Worm (Caenorhabditis elegans) whole organism, L1 larva: ENCODE results near the gene ncs-6.

ENCODE experiments used
- C16A3.4 ChIP-seq: fragments of 150-350 bp; optimal IDR thresholded peaks from 2 replicates; lab custom pipeline; 2014; ENCODE audit warnings: missing biosample characterization, missing genetic modification characterization
- C34B4.2 ChIP-seq: sonication (generic microtip); optimal IDR thresholded peaks from 2 replicates; lab custom pipeline; 2017; ENCODE audit warnings: mild to moderate bottlenecking, missing genetic modification characterization, missing compliant biosample characterization
- F16B12.6 ChIP-seq: fragments of 150-350 bp; optimal IDR thresholded peaks from 2 replicates; lab custom pipeline; 2014; ENCODE audit warnings: missing biosample characterization, missing genetic modification characterization
- aha-1 ChIP-seq: fragments of 150-350 bp; optimal IDR thresholded peaks from 2 replicates; lab custom pipeline; 2014; ENCODE audit warnings: missing biosample characterization, missing genetic modification characterization
- aly-2 ChIP-seq: fragments of 150-350 bp; optimal IDR thresholded peaks from 2 replicates; lab custom pipeline; 2014; ENCODE audit warnings: missing biosample characterization, missing genetic modification characterization
- ceh-8 ChIP-seq: fragments of 200-800 bp; sonication (Bioruptor generic); optimal IDR thresholded peaks from 2 replicates; lab custom pipeline; 2018; ENCODE audit warnings: mild to moderate bottlenecking, missing genetic modification characterization, moderate library complexity, missing compliant biosample characterization
- ceh-82 ChIP-seq, 3 experiments: fragments of 150-350 bp in 1 of 3; sonication (generic microtip) in 2 of 3; optimal IDR thresholded peaks; 2 replicates each; lab custom pipeline; 2014 to 2017; ENCODE audit warnings: missing biosample characterization in 3 of 3, missing genetic modification characterization in 3 of 3
- ceh-90 ChIP-seq: sonication (generic microtip); optimal IDR thresholded peaks from 2 replicates; lab custom pipeline; 2016; ENCODE audit warnings: missing genetic modification characterization, missing compliant biosample characterization
- dpl-1 ChIP-seq, 3 experiments: fragments of 150-350 bp in 2 of 3; sonication (generic microtip) in 1 of 3; optimal IDR thresholded peaks; 2 replicates each; lab custom pipeline; 2014 to 2017; ENCODE audit warnings: missing biosample characterization in 3 of 3, missing genetic modification characterization in 3 of 3, missing genetic modification reagents in 3 of 3
- egl-13 ChIP-seq: sonication (generic microtip); optimal IDR thresholded peaks from 2 replicates; lab custom pipeline; 2016; ENCODE audit warnings: missing genotype, missing genetic modification reagents, missing genetic modification characterization, missing compliant biosample characterization
- egl-27 ChIP-seq, 2 experiments: fragments of 150-350 bp in 1 of 2; sonication (generic microtip); optimal IDR thresholded peaks; 3 replicates each; lab custom pipeline; 2017 to 2018; ENCODE audit warnings: missing biosample characterization in 2 of 2, missing genetic modification characterization in 2 of 2, missing genetic modification reagents in 2 of 2
- elt-2 ChIP-seq: sonication (generic microtip); optimal IDR thresholded peaks from 2 replicates; lab custom pipeline; 2016; ENCODE audit warnings: missing genetic modification characterization, mild to moderate bottlenecking, inconsistent platforms, missing compliant biosample characterization, missing genetic modification reagents
- elt-3 ChIP-seq, 6 experiments: fragments of 150-350 bp in 1 of 6; sonication (generic microtip); optimal IDR thresholded peaks; 2 replicates each; lab custom pipeline; 2017 to 2018; ENCODE audit warnings: missing biosample characterization in 6 of 6, missing genetic modification characterization in 6 of 6, inconsistent platforms in 1 of 6
- fkh-10 ChIP-seq: sonication (generic microtip); optimal IDR thresholded peaks from 2 replicates; lab custom pipeline; 2017; ENCODE audit warnings: missing biosample characterization, missing genetic modification reagents, missing genetic modification characterization
- hlh-17 ChIP-seq: fragments of 200-800 bp; sonication (Bioruptor generic); optimal IDR thresholded peaks from 2 replicates; lab custom pipeline; 2018; ENCODE audit warnings: missing genetic modification characterization, mild to moderate bottlenecking, missing compliant biosample characterization, moderate library complexity, borderline replicate concordance
- hpl-2 ChIP-seq: fragments of 150-350 bp; optimal IDR thresholded peaks from 2 replicates; lab custom pipeline; 2014; ENCODE audit warnings: missing biosample characterization, missing genetic modification reagents, missing genetic modification characterization
- irx-1 ChIP-seq: sonication (generic microtip); optimal IDR thresholded peaks from 2 replicates; lab custom pipeline; 2016; ENCODE audit warnings: missing genetic modification characterization, missing compliant biosample characterization
- isw-1 ChIP-seq: fragments of 200-800 bp; sonication (Bioruptor generic); IDR thresholded peaks from 2 replicates; pipeline ENCODE4 v1.3.6; 2022; ENCODE audit warnings: missing genetic modification characterization, missing compliant biosample characterization
- jun-1 ChIP-seq: fragments of 150-350 bp; optimal IDR thresholded peaks from 2 replicates; lab custom pipeline; 2014; ENCODE audit warnings: missing biosample characterization, missing genetic modification reagents, missing genetic modification characterization
- lin-13 ChIP-seq: fragments of 150-350 bp; optimal IDR thresholded peaks from 2 replicates; lab custom pipeline; 2014; ENCODE audit warnings: missing biosample characterization, missing genetic modification reagents, missing genetic modification characterization
- lin-14 ChIP-seq: fragments of 200-800 bp; sonication (Bioruptor generic); optimal IDR thresholded peaks from 2 replicates; lab custom pipeline; 2018; ENCODE audit warnings: mild to moderate bottlenecking, missing genetic modification characterization, moderate library complexity, missing compliant biosample characterization
- lin-15B ChIP-seq: fragments of 150-350 bp; sonication (generic microtip); optimal IDR thresholded peaks from 3 replicates; lab custom pipeline; 2014; ENCODE audit warnings: missing biosample characterization, missing genetic modification characterization
- lin-39 ChIP-seq: fragments of 150-350 bp; optimal IDR thresholded peaks from 2 replicates; lab custom pipeline; 2014; ENCODE audit warnings: missing biosample characterization, missing genetic modification reagents, missing genetic modification characterization
- lir-3 ChIP-seq: sonication (generic microtip); optimal IDR thresholded peaks from 2 replicates; lab custom pipeline; 2016; ENCODE audit warnings: mild to moderate bottlenecking, missing genetic modification characterization, moderate library complexity, missing compliant biosample characterization; ENCODE audit not compliant: poor library complexity
- lsy-2 ChIP-seq, 2 experiments: fragments of 150-350 bp; optimal IDR thresholded peaks; 2 replicates each; lab custom pipeline; 2014; ENCODE audit warnings: missing biosample characterization in 2 of 2, missing genetic modification characterization in 2 of 2
- mab-9 ChIP-seq: fragments of 200-800 bp; sonication (Bioruptor generic); IDR thresholded peaks from 2 replicates; pipeline ENCODE4 v1.3.6; 2022; ENCODE audit warnings: missing genetic modification reagents, missing genetic modification characterization, missing compliant biosample characterization
- mef-2 ChIP-seq: fragments of 150-350 bp; optimal IDR thresholded peaks from 2 replicates; lab custom pipeline; 2014; ENCODE audit warnings: missing biosample characterization, missing genetic modification characterization
- nhr-12 ChIP-seq: sonication (generic microtip); optimal IDR thresholded peaks from 2 replicates; lab custom pipeline; 2017; ENCODE audit warnings: missing biosample characterization, missing genetic modification characterization
- nhr-19 ChIP-seq: fragments of 200-800 bp; sonication (Bioruptor generic); conservative IDR thresholded peaks from 2 replicates; pipeline ENCODE4 v1.3.6; 2022; ENCODE audit warnings: missing genetic modification characterization, missing compliant biosample characterization
- nhr-20 ChIP-seq: sonication (generic microtip); optimal IDR thresholded peaks from 2 replicates; lab custom pipeline; 2016; ENCODE audit warnings: mild to moderate bottlenecking, missing genetic modification characterization, missing compliant biosample characterization
- nhr-237 ChIP-seq: fragments of 150-350 bp; optimal IDR thresholded peaks from 2 replicates; lab custom pipeline; 2014; ENCODE audit warnings: missing biosample characterization, missing genetic modification characterization
- nhr-47 ChIP-seq: sonication (generic microtip); optimal IDR thresholded peaks from 2 replicates; lab custom pipeline; 2016; ENCODE audit warnings: mild to moderate bottlenecking, missing genetic modification characterization, moderate library complexity, missing compliant biosample characterization
- nhr-71 ChIP-seq: sonication (generic microtip); optimal IDR thresholded peaks from 2 replicates; lab custom pipeline; 2016; ENCODE audit warnings: mild to moderate bottlenecking, missing genetic modification characterization, moderate library complexity, missing compliant biosample characterization
- nhr-77 ChIP-seq: fragments of 150-350 bp; optimal IDR thresholded peaks from 2 replicates; lab custom pipeline; 2014; ENCODE audit warnings: missing biosample characterization, missing genetic modification characterization
- nhr-85 ChIP-seq: sonication (generic microtip); peaks from one replicate; lab custom pipeline; 2016; ENCODE audit warnings: missing genetic modification characterization, inconsistent platforms, missing compliant biosample characterization
- nhr-90 ChIP-seq: sonication (generic microtip); optimal IDR thresholded peaks from 2 replicates; lab custom pipeline; 2016; ENCODE audit warnings: mild to moderate bottlenecking, missing genetic modification characterization, missing compliant biosample characterization; ENCODE audit not compliant: poor library complexity
- rnt-1 ChIP-seq: sonication (generic microtip); optimal IDR thresholded peaks from 2 replicates; lab custom pipeline; 2016; ENCODE audit warnings: mild to moderate bottlenecking, missing genetic modification characterization, moderate library complexity, missing compliant biosample characterization
- skn-1 ChIP-seq: fragments of 150-350 bp; optimal IDR thresholded peaks from 2 replicates; lab custom pipeline; 2014; ENCODE audit warnings: missing biosample characterization, missing genetic modification characterization
- snpc-4 ChIP-seq: fragments of 150-350 bp; optimal IDR thresholded peaks from 2 replicates; lab custom pipeline; 2014; ENCODE audit warnings: missing biosample characterization, missing genetic modification characterization
- snu-23 ChIP-seq: sonication (generic microtip); optimal IDR thresholded peaks from 2 replicates; lab custom pipeline; 2016; ENCODE audit warnings: missing genetic modification characterization, missing compliant biosample characterization
- swsn-7 ChIP-seq: sonication (generic microtip); optimal IDR thresholded peaks from 2 replicates; lab custom pipeline; 2016; ENCODE audit warnings: missing genetic modification characterization, missing compliant biosample characterization
- tbx-2 ChIP-seq: sonication (generic microtip); optimal IDR thresholded peaks from 2 replicates; lab custom pipeline; 2016; ENCODE audit warnings: missing genetic modification characterization, missing compliant biosample characterization
- tlp-1 ChIP-seq: fragments of 150-350 bp; optimal IDR thresholded peaks from 2 replicates; lab custom pipeline; 2014; ENCODE audit warnings: missing biosample characterization, missing genetic modification characterization
- unc-62 ChIP-seq: fragments of 150-350 bp; optimal IDR thresholded peaks from 2 replicates; lab custom pipeline; 2014; ENCODE audit warnings: missing biosample characterization, missing genetic modification reagents, missing genetic modification characterization
- unc-86 ChIP-seq: sonication (generic microtip); optimal IDR thresholded peaks from 2 replicates; lab custom pipeline; 2016; ENCODE audit warnings: missing genetic modification characterization, missing compliant biosample characterization
- xbp-1 ChIP-seq: sonication (generic microtip); optimal IDR thresholded peaks from 2 replicates; lab custom pipeline; 2016; ENCODE audit warnings: missing genetic modification characterization, missing compliant biosample characterization
- zip-4 ChIP-seq: fragments of 200-800 bp; sonication (Bioruptor generic); optimal IDR thresholded peaks from 2 replicates; lab custom pipeline; 2018; ENCODE audit warnings: mild to moderate bottlenecking, missing genetic modification characterization, moderate library complexity, missing compliant biosample characterization
- ztf-11 ChIP-seq, 2 experiments: sonication (generic microtip); optimal IDR thresholded peaks; 2 replicates each; lab custom pipeline; 2016 to 2017; ENCODE audit warnings: missing genetic modification characterization in 2 of 2, missing biosample characterization in 1 of 2, missing compliant biosample characterization in 1 of 2

ncs-6 gene

ce11 chrII:3523547-3523946 lies 4.8 kb downstream of the ncs-6 start (continued):
- peak; percentile 69 for TF ChIP-seq xbp-1 (tag; lab: Kevin White, UChicago)
- TF ChIP-seq C16A3.4: peak; percentile 51
- TF ChIP-seq snpc-4: peak; percentile 13
- peak; percentile 47 to 73 (median 67) for TF ChIP-seq dpl-1 (GFP tag; optimal IDR thresholded peaks at IDR 0.05; lab: Kevin White, UChicago)
- peak; percentile 43 for TF ChIP-seq fkh-10
- TF ChIP-seq lin-13: peak; percentile 61
- TF ChIP-seq lin-14: peak; percentile 81
- peak; percentile 74 for TF ChIP-seq tbx-2

- TF ChIP-seq ztf-11 (tag; optimal IDR thresholded peaks at IDR 0.05; lab: Kevin White, UChicago): peak in 1 of 2 experiments; percentile 56
- no peak for TF ChIP-seq nhr-237 (tag; lab: Kevin White, UChicago)
- TF ChIP-seq lsy-2 (tag; optimal IDR thresholded peaks at IDR 0.05; lab: Kevin White, UChicago): peak; percentile 72 to 77
- TF ChIP-seq nhr-20 (tag; lab: Kevin White, UChicago): peak; percentile 78
- TF ChIP-seq irx-1 (tag; lab: Kevin White, UChicago): peak; percentile 40
- no peak for TF ChIP-seq aly-2 (tag; lab: Kevin White, UChicago)
- no peak for TF ChIP-seq ceh-90 (tag; lab: Kevin White, UChicago)
- peak; percentile 52 for TF ChIP-seq nhr-77 (tag; lab: Kevin White, UChicago)
- no peak for TF ChIP-seq tlp-1 (tag; lab: Kevin White, UChicago)
- TF ChIP-seq nhr-19 (GFP tag; lab: Robert Waterston, UW): peak; percentile 88
- peak; percentile 46 to 63 (median 62) for TF ChIP-seq ceh-82 (tag; optimal IDR thresholded peaks at IDR 0.05; lab: Kevin White, UChicago)
- no peak for TF ChIP-seq lin-39 (tag; lab: Kevin White, UChicago)
- peak; percentile 83 for TF ChIP-seq snu-23 (GFP tag; lab: Kevin White, UChicago)
- TF ChIP-seq F16B12.6 (tag; lab: Kevin White, UChicago): peak; percentile 48
- TF ChIP-seq snpc-4: peak; percentile 27
- peak; percentile 41 for TF ChIP-seq C16A3.4
- no peak for TF ChIP-seq aha-1
- TF ChIP-seq skn-1: peak; percentile 41
- peak; percentile 66 for TF ChIP-seq tbx-2
- peak; percentile 13 for TF ChIP-seq lin-15B (tag; lab: Kevin White, UChicago)
- TF ChIP-seq hpl-2 (GFP tag; lab: Kevin White, UChicago): no peak
- TF ChIP-seq nhr-12 (tag; lab: Kevin White, UChicago): no peak
- peak in 2 of 6 experiments; percentile 4 to 19 for TF ChIP-seq elt-3 (tag; optimal IDR thresholded peaks at IDR 0.05; lab: Kevin White, UChicago)
- TF ChIP-seq ceh-8 (GFP tag; lab: Kevin White, UChicago): no peak
- peak; percentile 23 for TF ChIP-seq elt-2 (tag; lab: Kevin White, UChicago)
- peak; percentile 54 for TF ChIP-seq egl-13 (tag; lab: Kevin White, UChicago)
- peak; percentile 75 for TF ChIP-seq mab-9
- TF ChIP-seq nhr-47 (tag; lab: Kevin White, UChicago): peak; percentile 84
- peak; percentile 60 for TF ChIP-seq nhr-90 (tag; lab: Kevin White, UChicago)
- no peak for TF ChIP-seq egl-27 (tag; optimal IDR thresholded peaks at IDR 0.05; lab: Kevin White, UChicago)
- peak; percentile 79 for TF ChIP-seq rnt-1 (tag; lab: Kevin White, UChicago)
- TF ChIP-seq nhr-71 (tag; lab: Kevin White, UChicago): peak; percentile 80
- TF ChIP-seq swsn-7 (tag; lab: Kevin White, UChicago): peak; percentile 71
- TF ChIP-seq unc-86 (tag; lab: Kevin White, UChicago): peak; percentile 55
- peak; percentile 14 for TF ChIP-seq fkh-10
- peak; percentile 52 for TF ChIP-seq lir-3 (tag; lab: Kevin White, UChicago)
- no peak for TF ChIP-seq hlh-17 (GFP tag; lab: Kevin White, UChicago)
- peak; percentile 30 for TF ChIP-seq jun-1 (tag; lab: Kevin White, UChicago)
- no peak for TF ChIP-seq C34B4.2 (tag; lab: Kevin White, UChicago)
- TF ChIP-seq dpl-1 (GFP tag; optimal IDR thresholded peaks at IDR 0.05; lab: Kevin White, UChicago): peak; percentile 8 to 47 (median 43)
- no peak for TF ChIP-seq unc-62 (GFP tag; lab: Kevin White, UChicago)
- TF ChIP-seq isw-1 (GFP tag; lab: Robert Waterston, UW): peak; percentile 76
- TF ChIP-seq zip-4 (GFP tag; lab: Kevin White, UChicago): peak; percentile 27
- TF ChIP-seq mef-2 (tag; lab: Kevin White, UChicago): no peak
- TF ChIP-seq xbp-1 (tag; lab: Kevin White, UChicago): peak; percentile 72
- peak; percentile 63 for TF ChIP-seq nhr-85 (tag; lab: Kevin White, UChicago)
Measured at ce11 chrII:3520988-3521850, 7.1 kb downstream of the ncs-6 start, which contains the start of gene W09G10.9. Gene W09G10.9 (plus strand): TSS chrII:3521800.
